Worm (Caenorhabditis elegans) whole organism, L2 larva: ENCODE measurements around the gene gmps-1.

Source experiments
- F13H6.1 ChIP-seq: sonication (generic microtip); optimal IDR thresholded peaks from 2 replicates; lab custom pipeline; 2016; ENCODE audit warnings: missing genetic modification characterization, missing compliant biosample characterization
- R02D3.7 ChIP-seq: fragments of 150-350 bp; optimal IDR thresholded peaks from 2 replicates; lab custom pipeline; 2014; ENCODE audit warnings: missing biosample characterization, missing genetic modification characterization
- Y55F3AM.14 ChIP-seq: fragments of 200-800 bp; sonication (Bioruptor generic); optimal IDR thresholded peaks from 2 replicates; lab custom pipeline; 2018; ENCODE audit warnings: mild to moderate bottlenecking, missing genetic modification characterization, missing compliant biosample characterization
- ZK546.5 ChIP-seq: sonication (generic microtip); optimal IDR thresholded peaks from 2 replicates; lab custom pipeline; 2017; ENCODE audit warnings: missing biosample characterization, missing genetic modification characterization
- alr-1 ChIP-seq: fragments of 150-350 bp; optimal IDR thresholded peaks from 2 replicates; lab custom pipeline; 2014; ENCODE audit warnings: missing biosample characterization, missing genetic modification characterization
- aly-2 ChIP-seq: fragments of 150-350 bp; optimal IDR thresholded peaks from 2 replicates; lab custom pipeline; 2014; ENCODE audit warnings: missing biosample characterization, missing genetic modification characterization
- ceh-16 ChIP-seq: fragments of 150-350 bp; optimal IDR thresholded peaks from 2 replicates; lab custom pipeline; 2014; ENCODE audit warnings: missing biosample characterization, missing genetic modification characterization
- ceh-82 ChIP-seq: fragments of 150-350 bp; optimal IDR thresholded peaks from 2 replicates; lab custom pipeline; 2014; ENCODE audit warnings: missing biosample characterization, missing genetic modification characterization
- crh-2 ChIP-seq: sonication (generic microtip); optimal IDR thresholded peaks from 2 replicates; lab custom pipeline; 2017; ENCODE audit warnings: missing biosample characterization, missing genetic modification characterization
- dmd-4 ChIP-seq: sonication (generic microtip); optimal IDR thresholded peaks from 2 replicates; lab custom pipeline; 2017; ENCODE audit warnings: missing biosample characterization, missing genetic modification characterization
- elt-1 ChIP-seq: fragments of 150-350 bp; optimal IDR thresholded peaks from 2 replicates; lab custom pipeline; 2014; ENCODE audit warnings: missing biosample characterization, missing genetic modification characterization
- elt-3 ChIP-seq: sonication (generic microtip); optimal IDR thresholded peaks from 2 replicates; lab custom pipeline; 2017; ENCODE audit warnings: missing biosample characterization, missing genetic modification characterization
- fos-1 ChIP-seq: fragments of 150-350 bp; optimal IDR thresholded peaks from 2 replicates; lab custom pipeline; 2014; ENCODE audit warnings: missing biosample characterization, missing genetic modification characterization
- gmeb-1 ChIP-seq: fragments of 150-350 bp; optimal IDR thresholded peaks from 2 replicates; lab custom pipeline; 2014; ENCODE audit warnings: missing biosample characterization, missing genetic modification characterization
- lin-11 ChIP-seq: fragments of 150-350 bp; sonication (generic microtip); optimal IDR thresholded peaks from 2 replicates; lab custom pipeline; 2014; ENCODE audit warnings: missing biosample characterization, missing genetic modification characterization, inconsistent platforms, mixed read lengths
- lin-13 ChIP-seq: fragments of 150-350 bp; optimal IDR thresholded peaks from 2 replicates; lab custom pipeline; 2014; ENCODE audit warnings: missing biosample characterization, missing genetic modification reagents, missing genetic modification characterization
- lin-39 ChIP-seq: fragments of 150-350 bp; optimal IDR thresholded peaks from 2 replicates; lab custom pipeline; 2014; ENCODE audit warnings: missing biosample characterization, missing genetic modification reagents, missing genetic modification characterization
- lsy-2 ChIP-seq, 2 experiments: fragments of 150-350 bp in 1 of 2; sonication (generic microtip) in 1 of 2; optimal IDR thresholded peaks; 2 replicates each; lab custom pipeline; 2014 to 2017; ENCODE audit warnings: missing biosample characterization in 2 of 2, missing genetic modification characterization in 2 of 2
- mbf-1 ChIP-seq: sonication (generic microtip); optimal IDR thresholded peaks from 2 replicates; lab custom pipeline; 2017; ENCODE audit warnings: missing biosample characterization, missing genetic modification characterization
- mdl-1 ChIP-seq, 2 experiments: fragments of 150-350 bp in 1 of 2; sonication (generic microtip) in 1 of 2; optimal IDR thresholded peaks; 2 replicates each; lab custom pipeline; 2017; ENCODE audit warnings: missing biosample characterization in 2 of 2, missing genetic modification characterization in 2 of 2
- nhr-10 ChIP-seq: sonication (generic microtip); optimal IDR thresholded peaks from 2 replicates; lab custom pipeline; 2017; ENCODE audit warnings: missing biosample characterization, missing genetic modification characterization
- nhr-12 ChIP-seq: fragments of 150-350 bp; optimal IDR thresholded peaks from 2 replicates; lab custom pipeline; 2014; ENCODE audit warnings: missing biosample characterization, missing genetic modification characterization
- nhr-129 ChIP-seq: fragments of 150-350 bp; optimal IDR thresholded peaks from 2 replicates; lab custom pipeline; 2014; ENCODE audit warnings: missing biosample characterization, missing genetic modification characterization
- nhr-21 ChIP-seq: fragments of 150-350 bp; optimal IDR thresholded peaks from 2 replicates; lab custom pipeline; 2014; ENCODE audit warnings: missing biosample characterization, missing genetic modification characterization
- nhr-237 ChIP-seq: fragments of 150-350 bp; optimal IDR thresholded peaks from 2 replicates; lab custom pipeline; 2014; ENCODE audit warnings: missing biosample characterization, missing genetic modification characterization
- nhr-25 ChIP-seq: fragments of 150-350 bp; sonication (generic microtip); optimal IDR thresholded peaks from 3 replicates; lab custom pipeline; 2014; ENCODE audit warnings: missing biosample characterization, missing genetic modification characterization
- nhr-6 ChIP-seq: fragments of 150-350 bp; optimal IDR thresholded peaks from 2 replicates; lab custom pipeline; 2014; ENCODE audit warnings: missing biosample characterization, missing genetic modification characterization
- nhr-77 ChIP-seq: fragments of 150-350 bp; optimal IDR thresholded peaks from 2 replicates; lab custom pipeline; 2014; ENCODE audit warnings: missing biosample characterization, missing genetic modification characterization
- peb-1 ChIP-seq: fragments of 150-350 bp; optimal IDR thresholded peaks from 2 replicates; lab custom pipeline; 2014; ENCODE audit warnings: missing biosample characterization, missing genetic modification characterization
- sem-4 ChIP-seq: fragments of 150-350 bp; optimal IDR thresholded peaks from 2 replicates; lab custom pipeline; 2014; ENCODE audit warnings: missing biosample characterization, missing genetic modification reagents, missing genetic modification characterization
- skn-1 ChIP-seq: sonication (generic microtip); optimal IDR thresholded peaks from 2 replicates; lab custom pipeline; 2017; ENCODE audit warnings: missing biosample characterization, missing genetic modification characterization
- sma-3 ChIP-seq: sonication (generic microtip); optimal IDR thresholded peaks from 2 replicates; lab custom pipeline; 2016; ENCODE audit warnings: missing genetic modification reagents, missing genetic modification characterization, missing compliant biosample characterization
- sma-9 ChIP-seq, 2 experiments: fragments of 150-350 bp in 1 of 2; sonication (generic microtip) in 1 of 2; optimal IDR thresholded peaks; 2 replicates each; lab custom pipeline; 2014 to 2016; ENCODE audit warnings: missing genetic modification characterization in 2 of 2, mild to moderate bottlenecking in 1 of 2, missing biosample characterization in 1 of 2, missing compliant biosample characterization in 1 of 2, missing genetic modification reagents in 1 of 2, moderate library complexity in 1 of 2
- snpc-4 ChIP-seq: fragments of 150-350 bp; optimal IDR thresholded peaks from 2 replicates; lab custom pipeline; 2014; ENCODE audit warnings: missing biosample characterization, missing genetic modification characterization
- unc-39 ChIP-seq: fragments of 150-350 bp; optimal IDR thresholded peaks from 2 replicates; lab custom pipeline; 2014; ENCODE audit warnings: missing biosample characterization, missing genetic modification characterization
- unc-55 ChIP-seq: fragments of 150-350 bp; sonication (generic microtip); optimal IDR thresholded peaks from 3 replicates; lab custom pipeline; 2014; ENCODE audit warnings: missing biosample characterization, missing genetic modification reagents, missing genetic modification characterization
- unc-62 ChIP-seq: fragments of 150-350 bp; optimal IDR thresholded peaks from 2 replicates; lab custom pipeline; 2014; ENCODE audit warnings: missing biosample characterization, missing genetic modification reagents, missing genetic modification characterization
- zag-1 ChIP-seq: fragments of 150-350 bp; optimal IDR thresholded peaks from 2 replicates; lab custom pipeline; 2014; ENCODE audit warnings: missing biosample characterization, missing genetic modification characterization
- ztf-1 ChIP-seq: fragments of 200-800 bp; sonication (Bioruptor generic); conservative IDR thresholded peaks from 2 replicates; pipeline ENCODE4 v1.3.6; 2022; ENCODE audit warnings: missing genetic modification characterization, missing compliant biosample characterization
- ztf-11 ChIP-seq: sonication (generic microtip); optimal IDR thresholded peaks from 2 replicates; lab custom pipeline; 2017; ENCODE audit warnings: missing biosample characterization, missing genetic modification characterization
- ztf-4 ChIP-seq: fragments of 150-350 bp; optimal IDR thresholded peaks from 2 replicates; lab custom pipeline; 2014; ENCODE audit warnings: missing biosample characterization, missing genetic modification characterization

Gene gmps-1

DNA sequence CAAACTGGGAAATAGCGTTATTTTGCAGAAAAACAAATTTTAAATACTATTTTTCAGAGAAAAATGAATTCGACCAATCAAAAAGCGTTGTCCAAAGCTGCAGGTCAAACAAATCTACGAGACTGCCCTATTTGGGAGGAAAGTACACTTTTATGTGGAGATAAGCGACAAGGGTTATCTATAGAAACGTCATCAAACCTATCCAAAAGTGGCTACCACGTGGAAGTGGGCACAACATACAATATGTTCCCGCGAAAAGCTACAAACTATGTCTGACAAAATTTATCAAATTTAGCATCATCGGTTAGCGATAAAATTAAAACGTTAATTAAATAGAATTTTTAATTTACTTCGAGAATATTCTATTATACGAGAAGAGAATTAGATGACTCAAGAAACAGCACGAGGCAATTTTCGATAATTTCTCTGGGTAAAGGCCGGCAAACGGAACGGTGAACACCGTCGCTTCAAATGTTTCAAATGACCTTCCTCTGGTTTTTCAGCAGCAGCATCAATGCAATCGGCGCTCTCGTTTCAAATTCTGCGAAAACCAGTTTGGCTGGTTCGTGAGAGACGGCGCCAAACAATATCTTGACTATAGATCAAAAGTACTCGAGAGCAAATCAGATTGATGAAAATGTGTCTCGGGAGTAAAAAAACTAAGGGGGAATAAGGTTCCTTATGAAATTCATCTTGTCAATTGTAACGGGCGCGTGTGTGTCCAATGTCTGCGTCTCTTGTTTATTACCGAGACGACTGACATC is 6.6 kb downstream of the gmps-1 start:
- TF ChIP-seq fos-1 (peak; percentile 28), aly-2 (tag; lab: Kevin White, UChicago) (no peak), unc-62 (GFP tag; lab: Kevin White, UChicago) (no peak), ztf-11 (tag; lab: Kevin White, UChicago) (no peak), ztf-1 (no peak), ceh-82 (no peak), alr-1 (tag; lab: Kevin White, UChicago) (no peak), nhr-129 (tag; lab: Kevin White, UChicago) (no peak), sma-3 (GFP tag; lab: Kevin White, UChicago) (peak; percentile 40), Y55F3AM.14 (no peak), F13H6.1 (tag; lab: Kevin White, UChicago) (no peak), ZK546.5 (tag; lab: Kevin White, UChicago) (no peak), gmeb-1 (no peak), lin-11 (no peak), crh-2 (tag; lab: Kevin White, UChicago) (peak; percentile 77), nhr-77 (tag; lab: Kevin White, UChicago) (no peak), skn-1 (tag; lab: Kevin White, UChicago) (no peak), lsy-2 (tag; optimal IDR thresholded peaks at IDR 0.05; lab: Kevin White, UChicago) (peak in 1 of 2 experiments; percentile 2), sma-9 (GFP tag; optimal IDR thresholded peaks at IDR 0.05; lab: Kevin White, UChicago) (peak; percentile 87), sma-9 (tag; optimal IDR thresholded peaks at IDR 0.05; lab: Kevin White, UChicago) (no peak), unc-55 (no peak), lin-39 (tag; lab: Kevin White, UChicago) (no peak), nhr-25 (tag; lab: Kevin White, UChicago) (peak; percentile 52), nhr-21 (tag; lab: Kevin White, UChicago) (peak; percentile 28), R02D3.7 (no peak), elt-1 (tag; lab: Kevin White, UChicago) (no peak), nhr-6 (no peak), nhr-10 (no peak), snpc-4 (tag; lab: Kevin White, UChicago) (no peak), peb-1 (tag; lab: Kevin White, UChicago) (no peak), zag-1 (tag; lab: Kevin White, UChicago) (no peak), sem-4 (tag; lab: Kevin White, UChicago) (peak; percentile 2), mdl-1 (tag; optimal IDR thresholded peaks at IDR 0.05; lab: Kevin White, UChicago) (no peak), lin-13 (GFP tag; lab: Kevin White, UChicago) (no peak), elt-3 (tag; lab: Kevin White, UChicago) (no peak), nhr-12 (tag; lab: Kevin White, UChicago) (no peak)

DNA sequence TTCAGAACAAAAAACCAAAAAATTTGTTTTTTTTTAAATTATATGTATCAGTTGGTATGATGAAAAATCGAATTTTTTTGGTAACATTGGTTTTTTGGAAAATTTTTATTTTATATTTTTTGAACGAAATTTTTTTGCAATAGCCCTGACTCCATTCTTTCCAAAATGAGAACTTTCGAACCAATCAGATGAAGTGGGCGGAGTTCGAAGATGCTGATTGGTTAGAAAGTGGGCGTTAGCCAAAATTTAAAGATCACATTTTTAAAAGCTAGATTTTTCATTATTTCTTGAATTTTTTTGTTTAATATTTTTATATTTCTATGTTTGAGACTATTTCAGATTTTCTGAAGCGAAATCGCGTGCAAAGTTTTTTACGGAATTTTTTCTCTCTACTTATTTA is 7.2 kb downstream of the gmps-1 start:
- TF ChIP-seq nhr-237 (tag; lab: Kevin White, UChicago) = no peak
- TF ChIP-seq ztf-4 (tag; lab: Kevin White, UChicago) = no peak
- TF ChIP-seq dmd-4 (tag; lab: Kevin White, UChicago) = no peak
- no peak for TF ChIP-seq sma-3 (GFP tag; lab: Kevin White, UChicago)
- TF ChIP-seq lin-39 (tag; lab: Kevin White, UChicago) = no peak
- TF ChIP-seq aly-2 (tag; lab: Kevin White, UChicago) = no peak

DNA sequence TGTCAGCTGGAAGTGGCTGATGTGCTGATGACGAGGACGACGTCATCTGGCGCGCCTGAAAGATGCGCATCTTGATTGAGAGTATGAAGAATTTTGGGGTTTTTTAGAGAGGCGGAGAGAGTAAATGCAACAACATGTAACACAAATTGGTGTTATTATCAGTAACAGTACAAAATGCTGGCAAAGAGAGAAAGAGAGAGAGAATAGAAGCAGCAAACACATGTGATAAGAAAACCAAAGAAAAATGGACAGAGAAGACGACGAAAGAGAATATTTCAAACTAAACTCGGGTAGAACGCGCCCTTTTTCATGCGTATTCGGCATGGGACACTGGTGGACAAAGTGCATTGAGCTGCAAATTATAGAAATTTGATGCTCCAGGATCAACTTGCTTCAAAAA is 7.7 kb downstream of the gmps-1 start, which contains the start of gene M106.3:
M106.3 (minus strand) TSS at position 70 of the 400 bp plus-strand sequence.
- TF ChIP-seq crh-2 (tag; lab: Kevin White, UChicago) (peak; percentile 52), nhr-21 (tag; lab: Kevin White, UChicago) (no peak), sma-9 (GFP tag; optimal IDR thresholded peaks at IDR 0.05; lab: Kevin White, UChicago) (peak; percentile 39), sma-9 (tag; optimal IDR thresholded peaks at IDR 0.05; lab: Kevin White, UChicago) (no peak), unc-39 (tag; lab: Kevin White, UChicago) (no peak), fos-1 (peak; percentile 62), peb-1 (tag; lab: Kevin White, UChicago) (no peak), F13H6.1 (tag; lab: Kevin White, UChicago) (no peak), nhr-25 (tag; lab: Kevin White, UChicago) (no peak), ztf-11 (tag; lab: Kevin White, UChicago) (no peak), lsy-2 (tag; optimal IDR thresholded peaks at IDR 0.05; lab: Kevin White, UChicago) (no peak), dmd-4 (tag; lab: Kevin White, UChicago) (no peak), gmeb-1 (peak; percentile 21), mbf-1 (tag; lab: Kevin White, UChicago) (no peak), elt-3 (tag; lab: Kevin White, UChicago) (no peak), nhr-6 (no peak), ceh-16 (tag; lab: Kevin White, UChicago) (no peak)
